Fruit fly (Drosophila melanogaster): ENCODE data around the gene Nuf2.

dm6 chr2L:7114159-7114558 lies 48.5 kb upstream of the Nuf2 start:
- TF ChIP-seq h (optimal IDR thresholded peaks at IDR 0.05) (no peak), ttk (optimal IDR thresholded peaks at IDR 0.05) (no peak), psq (optimal IDR thresholded peaks at IDR 0.05) (no peak)
